Fruit fly (Drosophila melanogaster): ENCODE data around the gene Nrx-1.
A peak's percentile ranks its signal among the peaks of the same experiment; 100 is the strongest.

Gene Nrx-1

dm6 chr3R:22494523-22495309 is 26.4 kb downstream of the Nrx-1 start (continued):
- TF ChIP-seq twi (tag; optimal IDR thresholded peaks at IDR 0.05) (no peak), br (optimal IDR thresholded peaks at IDR 0.05) (no peak), Dip2 (GFP tag; IDR thresholded peaks at IDR 0.05) (no peak), Neu2 (GFP tag; optimal IDR thresholded peaks at IDR 0.05; ENCODE audit: borderline replicate concordance) (no peak), Poxn (GFP tag; IDR thresholded peaks at IDR 0.05) (no peak), CG1233 (GFP tag; optimal IDR thresholded peaks at IDR 0.05) (peak; percentile 59), Sox100B (GFP tag; optimal IDR thresholded peaks at IDR 0.05) (peak; percentile 64), Mad (GFP tag; optimal IDR thresholded peaks at IDR 0.05) (no peak), Med (GFP tag) (peak; percentile 79), pan (optimal IDR thresholded peaks at IDR 0.05) (no peak), pan (GFP tag; optimal IDR thresholded peaks at IDR 0.05 in 1 of 2, IDR thresholded peaks at IDR 0.05 in 1 of 2) (no peak), danr (GFP tag; IDR thresholded peaks at IDR 0.05) (no peak), Nf-YB (GFP tag; optimal IDR thresholded peaks at IDR 0.05) (no peak), bab2 (GFP tag; optimal IDR thresholded peaks at IDR 0.05) (no peak), CG10274 (GFP tag; optimal IDR thresholded peaks at IDR 0.05) (no peak), CG9437 (GFP tag; optimal IDR thresholded peaks at IDR 0.05) (no peak), pros (GFP tag; optimal IDR thresholded peaks at IDR 0.05) (no peak), CG1529 (GFP tag; optimal IDR thresholded peaks at IDR 0.05) (no peak), CG13287 (GFP tag; IDR thresholded peaks at IDR 0.05; ENCODE audit: partially characterized antibody) (no peak), CG3407 (GFP tag; optimal IDR thresholded peaks at IDR 0.05) (no peak), CG18764 (GFP tag; optimal IDR thresholded peaks at IDR 0.05) (no peak), CG17186 (GFP tag; optimal IDR thresholded peaks at IDR 0.05) (no peak), B-H2 (GFP tag; optimal IDR thresholded peaks at IDR 0.05) (no peak), CG10321 (GFP tag; IDR thresholded peaks at IDR 0.05) (no peak), CG10654 (GFP tag; optimal IDR thresholded peaks at IDR 0.05) (peak; percentile 36), CG31224 (GFP tag; IDR thresholded peaks at IDR 0.05) (no peak), CG31441 (GFP tag; IDR thresholded peaks at IDR 0.05) (peak; percentile 32; the same call in 1 of the 2 replicates), so (GFP tag; IDR thresholded peaks at IDR 0.05) (no peak), CTCF (GFP tag; optimal IDR thresholded peaks at IDR 0.05) (no peak), CoRest (tag; optimal IDR thresholded peaks at IDR 0.05) (peak; percentile 15), chm (GFP tag; IDR thresholded peaks at IDR 0.05) (no peak), CG1647 (GFP tag; optimal IDR thresholded peaks at IDR 0.05) (no peak), ara (GFP tag; IDR thresholded peaks at IDR 0.05) (no peak), CG10147 (GFP tag; optimal IDR thresholded peaks at IDR 0.05) (peak; percentile 18), da (GFP tag; optimal IDR thresholded peaks at IDR 0.05) (no peak), ranshi (GFP tag; IDR thresholded peaks at IDR 0.05) (no peak), Usf (GFP tag; optimal IDR thresholded peaks at IDR 0.05) (no peak), CG6765 (GFP tag; optimal IDR thresholded peaks at IDR 0.05) (peak; percentile 7), CG8478 (optimal IDR thresholded peaks at IDR 0.05) (peak; percentile 45), Hr3 (GFP tag; optimal IDR thresholded peaks at IDR 0.05) (no peak), chn (GFP tag; optimal IDR thresholded peaks at IDR 0.05) (no peak), repo (GFP tag; optimal IDR thresholded peaks at IDR 0.05) (no peak), fd3F (GFP tag; optimal IDR thresholded peaks at IDR 0.05) (no peak), CG13123 (GFP tag; optimal IDR thresholded peaks at IDR 0.05) (no peak), HmgZ (tag; optimal IDR thresholded peaks at IDR 0.05) (no peak), BEAF-32 (GFP tag; optimal IDR thresholded peaks at IDR 0.05) (no peak), CG33213 (GFP tag; optimal IDR thresholded peaks at IDR 0.05) (no peak), CG31365 (tag; optimal IDR thresholded peaks at IDR 0.05) (no peak), CG2712 (tag; optimal IDR thresholded peaks at IDR 0.05) (no peak), wdn (GFP tag; IDR thresholded peaks at IDR 0.05) (0 out of 2 replicates have a peak, but pooled peaks have one; percentile 37), Side (GFP tag; optimal IDR thresholded peaks at IDR 0.05) (no peak), HHEX (GFP tag; optimal IDR thresholded peaks at IDR 0.05) (peak; percentile 23)

All from whole organism, embryonic.